Fruit fly (Drosophila melanogaster): ENCODE results near the gene chrb.

dm6 chr3L:11484483-11484882, 2.9 kb upstream of the chrb start:
- no peak for TF ChIP-seq CG10348 (GFP tag; IDR thresholded peaks at IDR 0.05)
- TF ChIP-seq Ets98B (GFP tag; IDR thresholded peaks at IDR 0.05) = no peak
- no peak for TF ChIP-seq CG13204 (GFP tag; optimal IDR thresholded peaks at IDR 0.05)
- TF ChIP-seq Snoo (tag; optimal IDR thresholded peaks at IDR 0.05) = no peak

Data from whole organism, pupa.